Worm (Caenorhabditis elegans) whole organism, L4/young adult: ENCODE data around the gene atg-2.

ENCODE experiments used
- W03F9.2 ChIP-seq: fragments of 150-350 bp; optimal IDR thresholded peaks from 2 replicates; lab custom pipeline; 2014; ENCODE audit warnings: missing biosample characterization, missing genetic modification characterization
- dao-5 ChIP-seq: sonication (generic microtip); optimal IDR thresholded peaks from 2 replicates; lab custom pipeline; 2016; ENCODE audit warnings: missing genotype, missing genetic modification characterization, moderate library complexity, missing compliant biosample characterization
- him-1 ChIP-seq: sonication (generic microtip); optimal IDR thresholded peaks from 2 replicates; lab custom pipeline; 2016; ENCODE audit warnings: missing genotype, missing genetic modification reagents, missing genetic modification characterization, missing compliant biosample characterization

The atg-2 gene

DNA sequence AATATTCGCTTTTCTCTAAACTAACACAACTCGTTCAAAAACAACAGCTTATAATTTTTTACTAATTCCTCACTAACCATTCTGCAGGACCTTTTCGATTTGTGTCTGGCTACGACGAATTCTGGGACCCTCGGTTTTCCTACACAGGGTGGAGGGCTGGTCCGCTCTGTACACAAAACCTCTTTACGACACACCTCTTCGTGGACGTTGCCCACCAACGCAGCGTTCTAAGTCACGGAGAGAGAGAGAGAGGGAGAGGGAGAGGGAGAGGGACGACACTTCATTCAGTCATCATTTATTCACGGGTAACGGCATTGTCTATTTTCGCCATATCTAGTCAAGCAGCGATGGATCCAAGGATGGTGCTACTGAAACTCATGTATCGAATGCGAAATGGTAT is at the start of gene atg-2:
Gene atg-2 (plus strand): TSS at position 301 of the 400 bp plus-strand sequence.
- TF ChIP-seq W03F9.2 (tag; lab: Kevin White, UChicago) (no peak), dao-5 (tag; lab: Kevin White, UChicago) (no peak), him-1 (no peak)

DNA sequence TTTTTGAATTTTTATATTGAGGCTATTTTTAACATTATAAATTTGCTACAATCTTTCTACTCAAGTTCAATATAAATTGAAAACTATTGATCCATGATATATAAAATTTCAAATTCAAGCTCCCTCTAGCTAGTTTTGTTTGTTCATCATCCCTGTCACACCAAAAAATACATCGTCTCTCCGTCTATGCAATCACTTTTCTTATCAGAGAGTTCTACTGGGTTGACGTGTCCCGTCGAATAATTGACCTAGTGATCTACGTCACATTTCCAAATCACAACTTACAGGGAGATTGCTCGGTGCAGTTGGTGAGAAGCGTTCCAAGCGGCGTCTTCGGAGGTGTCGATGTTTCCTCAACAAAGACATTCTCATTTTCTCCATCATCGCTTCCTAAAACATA is 45.4 kb upstream of the atg-2 start:
- TF ChIP-seq W03F9.2 (tag; lab: Kevin White, UChicago): no peak

DNA sequence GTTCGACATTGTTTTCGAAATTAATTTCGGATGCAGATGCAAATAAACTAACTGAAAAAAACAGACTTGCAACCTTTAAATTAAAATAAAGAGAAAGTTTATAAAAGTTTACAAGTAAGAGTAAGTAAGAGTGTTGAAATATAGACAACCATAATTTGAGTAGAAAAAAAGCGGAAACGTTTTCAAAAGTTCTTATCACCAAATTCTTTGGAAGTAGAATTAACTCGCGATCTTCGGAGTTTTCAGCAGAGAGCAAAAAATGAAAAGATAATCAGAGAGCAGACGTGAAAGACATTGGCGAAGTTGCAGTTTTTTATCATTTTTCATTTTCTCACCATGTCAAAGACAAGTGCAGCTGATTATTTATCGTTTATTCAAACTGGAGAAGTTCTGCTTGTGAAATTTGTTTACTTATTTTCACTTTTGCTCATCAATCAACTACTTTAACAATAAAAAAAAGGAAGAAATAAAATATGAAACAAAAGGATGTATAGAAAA is 44.8 kb upstream of the atg-2 start, which contains the start of gene abts-4:
Gene abts-4 (minus strand): TSS at position 51 of the 498 bp plus-strand sequence.
- TF ChIP-seq dao-5 (tag; lab: Kevin White, UChicago) (no peak), him-1 (no peak), W03F9.2 (tag; lab: Kevin White, UChicago) (no peak)

DNA sequence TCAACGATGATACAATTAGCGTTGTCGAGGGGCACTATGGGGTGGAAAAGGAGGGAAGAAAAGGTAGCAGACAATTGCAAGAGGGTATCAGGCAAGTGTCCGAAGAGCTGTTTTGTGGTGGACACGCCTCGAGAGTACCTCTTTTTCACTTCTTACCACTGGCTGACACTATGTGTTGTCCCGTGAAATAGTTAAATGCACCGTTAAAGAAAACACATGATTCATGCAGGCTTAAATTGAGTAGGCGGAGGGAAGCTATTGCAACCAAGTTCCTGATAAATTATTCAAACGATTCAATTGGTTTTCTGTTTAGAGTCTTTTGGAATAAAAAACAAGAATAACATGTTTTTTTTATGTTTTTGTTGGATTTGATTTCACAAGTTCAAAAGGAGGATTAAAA is 28.5 kb upstream of the atg-2 start, which contains the start of gene irk-1:
Gene irk-1 (minus strand): TSS at position 101 of the 400 bp plus-strand sequence.
- TF ChIP-seq W03F9.2 (tag; lab: Kevin White, UChicago): no peak
- no peak for TF ChIP-seq him-1
- no peak for TF ChIP-seq dao-5 (tag; lab: Kevin White, UChicago)

DNA sequence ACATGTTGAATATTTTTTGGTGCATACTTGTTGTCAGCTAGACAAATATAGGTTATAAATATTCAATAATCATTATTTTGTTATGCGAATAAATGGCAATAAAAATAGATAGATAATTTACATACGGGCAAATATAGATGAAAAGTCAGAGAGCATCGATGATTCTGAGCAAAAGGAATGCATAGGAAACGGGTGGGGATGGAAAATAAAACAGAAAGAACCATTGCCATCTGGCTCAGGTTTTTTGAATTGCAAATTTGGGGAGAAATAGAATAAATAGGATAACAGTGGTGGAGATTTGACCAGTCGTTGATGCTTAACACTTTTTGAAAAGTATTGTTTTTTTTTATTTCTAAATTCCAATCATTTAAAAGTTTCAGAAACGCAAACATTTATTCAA is 23.7 kb upstream of the atg-2 start, which contains the start of gene idpp-6:
Gene idpp-6 (plus strand): TSS at position 301 of the 400 bp plus-strand sequence.
- TF ChIP-seq dao-5 (tag; lab: Kevin White, UChicago): no peak
- TF ChIP-seq him-1: no peak
- TF ChIP-seq W03F9.2 (tag; lab: Kevin White, UChicago): no peak

DNA sequence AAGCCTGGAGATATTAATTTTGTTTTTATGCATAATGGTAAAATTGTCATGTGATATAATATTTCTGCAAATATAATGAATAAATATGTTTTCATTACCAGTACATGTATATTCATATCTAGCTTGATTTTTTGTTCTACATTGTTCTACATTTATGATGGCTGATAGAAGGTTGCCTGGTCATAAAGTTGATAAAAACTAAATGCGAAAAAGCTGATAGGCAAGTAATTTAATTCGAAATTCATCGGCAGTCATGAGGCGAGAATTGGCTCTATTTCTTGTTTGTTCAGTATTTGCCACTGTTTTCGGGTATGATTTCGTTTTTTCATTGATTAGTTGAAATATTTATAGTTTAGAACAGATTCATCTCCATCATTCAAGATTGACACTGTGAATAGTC is 22.4 kb upstream of the atg-2 start, which contains the start of gene bgal-2:
Gene bgal-2 (plus strand): TSS at position 231 of the 400 bp plus-strand sequence.
- TF ChIP-seq him-1: no peak
- TF ChIP-seq dao-5 (tag; lab: Kevin White, UChicago): no peak
- TF ChIP-seq W03F9.2 (tag; lab: Kevin White, UChicago): no peak

DNA sequence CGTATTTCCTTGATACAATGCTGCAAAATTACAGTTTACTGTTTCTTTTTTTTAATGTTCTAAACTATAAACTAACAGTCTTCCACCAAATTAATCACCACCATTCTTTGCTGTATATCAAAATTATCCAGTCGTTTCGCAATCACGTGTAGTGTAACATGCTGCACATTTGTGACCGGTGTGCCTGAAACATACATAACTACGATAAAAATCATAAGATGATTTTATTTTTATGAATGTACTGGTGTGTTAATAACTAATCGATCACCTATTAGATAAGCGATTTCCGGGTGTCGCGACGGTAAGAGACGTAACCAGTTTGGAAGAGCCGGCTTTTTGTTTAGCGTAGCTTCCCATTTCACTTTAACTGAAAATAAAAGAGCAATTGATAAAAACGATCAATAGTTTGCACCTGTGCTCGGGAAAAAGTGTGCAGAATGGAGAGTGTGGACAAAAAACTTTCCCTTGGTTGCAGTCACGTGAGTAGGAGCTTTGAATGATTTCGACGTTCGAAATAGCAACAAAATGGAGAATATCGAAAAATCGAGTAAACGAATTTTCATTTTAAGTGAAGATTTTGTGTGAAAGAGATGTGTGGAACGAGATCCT is 17.5 kb upstream of the atg-2 start, which contains the start of gene sgca-1:
Gene sgca-1 (minus strand): TSS at position 584 of the 609 bp plus-strand sequence.
- TF ChIP-seq dao-5 (tag; lab: Kevin White, UChicago) (no peak), W03F9.2 (tag; lab: Kevin White, UChicago) (no peak)

DNA sequence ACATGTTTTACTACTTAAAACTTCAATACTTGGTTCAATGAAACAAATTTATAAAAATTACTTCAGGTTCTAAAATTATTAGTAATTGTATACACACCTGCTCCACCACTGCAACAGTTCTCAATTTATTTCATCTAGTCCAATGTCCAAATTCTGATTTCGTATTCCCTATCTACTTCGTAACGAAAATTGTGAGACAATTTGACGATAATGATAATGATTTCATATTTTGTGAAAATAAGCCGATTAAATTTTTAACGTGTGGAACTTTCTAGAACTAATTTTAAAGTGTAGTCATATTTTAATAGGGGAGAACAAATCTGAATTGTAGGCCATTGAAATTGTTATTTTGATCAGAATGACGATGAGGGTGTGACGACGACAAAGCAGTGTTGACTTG is 16.1 kb upstream of the atg-2 start:
- TF ChIP-seq dao-5 (tag; lab: Kevin White, UChicago) (no peak), him-1 (no peak), W03F9.2 (tag; lab: Kevin White, UChicago) (no peak)

DNA sequence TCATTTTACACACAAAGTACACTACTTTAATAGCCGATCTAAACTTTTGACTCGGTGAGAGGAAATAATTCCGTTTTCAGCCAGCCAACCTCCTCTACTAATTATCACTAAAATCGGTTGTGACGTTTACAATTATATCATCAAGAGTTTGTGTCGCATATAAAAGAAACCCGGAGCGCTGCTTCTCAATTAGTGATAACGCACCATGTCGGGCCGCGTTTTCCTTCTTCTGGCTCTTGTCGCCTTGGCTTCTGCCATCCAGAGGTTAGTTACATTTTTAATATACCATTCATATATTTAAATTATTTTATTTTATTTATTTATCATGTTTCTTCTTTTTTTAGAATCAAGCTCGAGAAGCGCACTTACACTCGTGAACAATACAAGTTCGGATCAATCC is 15.6 kb upstream of the atg-2 start, which contains the start of gene asp-3:
Gene asp-3 (plus strand): TSS at position 79 of the 400 bp plus-strand sequence.
- TF ChIP-seq him-1 (no peak), W03F9.2 (tag; lab: Kevin White, UChicago) (no peak), dao-5 (tag; lab: Kevin White, UChicago) (no peak)

DNA sequence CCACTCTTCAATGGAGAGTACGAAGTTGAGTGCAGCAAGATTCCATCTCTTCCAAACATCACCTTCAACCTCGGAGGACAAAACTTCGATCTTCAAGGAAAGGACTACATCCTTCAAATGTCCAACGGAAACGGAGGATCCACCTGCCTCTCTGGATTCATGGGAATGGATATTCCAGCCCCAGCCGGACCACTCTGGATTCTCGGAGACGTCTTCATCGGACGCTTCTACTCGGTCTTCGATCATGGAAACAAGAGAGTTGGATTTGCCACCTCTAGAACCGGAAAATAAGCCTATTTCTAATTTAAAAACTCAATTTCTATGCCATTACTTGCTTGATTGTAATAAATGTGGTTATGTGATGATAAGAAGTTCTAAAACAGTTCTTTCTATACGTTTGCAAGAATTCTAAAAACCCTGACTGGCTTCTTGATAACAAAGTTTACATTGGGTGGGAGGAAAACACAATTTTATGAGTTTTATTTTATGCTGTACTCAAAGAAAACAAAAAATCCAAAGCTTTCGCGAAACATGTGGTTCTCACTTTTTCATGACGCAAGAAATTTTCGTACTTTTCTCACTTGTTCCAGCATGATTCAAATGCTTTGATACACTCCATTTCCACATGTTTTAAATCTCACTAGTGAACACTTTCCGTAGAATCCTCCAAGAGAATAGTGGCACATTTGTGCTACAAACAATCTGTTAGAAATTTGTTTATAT is 14.1 kb upstream of the atg-2 start:
- no peak for TF ChIP-seq W03F9.2 (tag; lab: Kevin White, UChicago)
- TF ChIP-seq dao-5 (tag; lab: Kevin White, UChicago): no peak
- TF ChIP-seq him-1: no peak

DNA sequence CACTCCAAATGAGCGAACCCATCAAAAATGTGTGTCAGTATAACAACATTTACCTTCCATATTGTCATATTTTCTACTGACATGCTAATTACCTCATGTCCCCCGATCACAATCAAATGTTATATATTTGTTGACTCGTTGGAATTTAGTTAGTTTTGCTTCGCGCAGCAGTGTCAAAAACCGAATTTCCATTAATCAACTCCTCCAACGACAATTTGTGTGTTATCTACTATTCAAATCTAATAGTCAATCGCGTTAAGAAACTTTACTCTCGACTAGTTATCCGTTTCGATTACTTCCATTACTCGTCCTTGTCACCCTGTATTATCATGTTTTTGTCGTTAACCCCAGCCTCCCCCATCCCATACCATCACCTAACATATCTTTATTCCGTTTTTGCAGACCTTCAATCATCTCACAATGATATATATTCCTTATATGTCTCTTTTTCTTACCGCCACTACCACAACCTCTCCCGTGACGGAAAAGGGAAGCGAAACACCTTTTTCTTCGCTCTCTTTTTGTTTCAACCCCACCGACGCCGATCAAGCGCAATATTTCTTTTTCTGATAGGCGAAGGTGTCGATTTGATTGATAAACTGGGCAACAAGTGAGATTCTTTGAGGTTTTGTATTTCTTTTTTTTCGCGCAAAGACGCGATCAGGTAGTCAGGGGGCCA is 10.6 kb upstream of the atg-2 start:
- TF ChIP-seq dao-5 (tag; lab: Kevin White, UChicago): no peak
- TF ChIP-seq W03F9.2 (tag; lab: Kevin White, UChicago): no peak

DNA sequence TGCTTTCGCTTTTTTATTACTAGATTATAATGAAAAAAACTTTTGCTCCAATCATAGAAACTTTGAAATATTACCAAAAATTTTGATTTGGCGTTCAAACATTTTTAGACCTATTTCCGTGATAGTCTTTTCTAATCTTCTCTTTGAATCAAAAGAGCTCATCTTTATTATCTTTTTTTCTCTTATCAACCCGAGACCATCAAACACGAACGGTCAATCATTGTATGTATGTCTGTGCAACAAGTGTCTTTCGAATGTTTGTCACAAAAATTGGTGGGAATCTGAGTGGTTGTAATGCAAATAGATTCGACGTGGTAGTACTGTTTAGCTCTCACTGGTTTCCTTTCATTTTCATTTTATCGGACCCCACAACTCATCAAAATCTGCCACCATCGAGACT is 6.8 kb upstream of the atg-2 start, which contains the start of gene M03A8.3:
Gene M03A8.3 (plus strand): TSS at position 278 of the 400 bp plus-strand sequence.
- TF ChIP-seq W03F9.2 (tag; lab: Kevin White, UChicago) (no peak), him-1 (no peak)

DNA sequence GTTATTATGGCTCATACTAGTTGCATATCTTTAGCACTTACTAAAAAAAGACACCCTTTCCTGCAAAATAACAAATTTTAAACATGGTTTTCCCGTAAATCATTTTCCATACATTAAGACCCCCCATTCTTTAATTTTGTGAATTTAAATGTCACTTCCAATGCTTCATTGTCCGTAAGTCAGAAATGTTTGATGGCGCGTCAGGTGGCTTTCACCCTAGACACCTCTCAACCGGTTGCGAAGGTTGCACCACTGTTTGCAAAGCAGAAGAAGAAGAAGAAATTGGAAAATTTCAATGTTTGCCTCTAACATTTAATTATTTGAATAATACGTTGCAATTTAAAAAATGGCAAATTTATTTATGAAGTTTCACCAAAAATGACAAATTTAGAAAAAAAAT is 5.0 kb upstream of the atg-2 start:
- TF ChIP-seq W03F9.2 (tag; lab: Kevin White, UChicago) (no peak), him-1 (no peak), dao-5 (tag; lab: Kevin White, UChicago) (no peak)
